Fruit fly (Drosophila melanogaster) whole organism: ENCODE results near the gene mew.

Experiments
- CG8478 ChIP-seq: fragments of >200 bp; optimal IDR thresholded peaks from 2 replicates; lab custom pipeline; 2018; ENCODE audit warnings: inconsistent platforms
- pan ChIP-seq: fragments of >200 bp; optimal IDR thresholded peaks from 2 replicates; lab custom pipeline; 2017
- psq ChIP-seq: fragments of >200 bp; optimal IDR thresholded peaks from 2 replicates; lab custom pipeline; 2017
- usp ChIP-seq: fragments of >200 bp; optimal IDR thresholded peaks from 2 replicates; lab custom pipeline; 2017; ENCODE audit warnings: missing biosample characterization, missing genetic modification characterization, mixed read lengths

DNA sequence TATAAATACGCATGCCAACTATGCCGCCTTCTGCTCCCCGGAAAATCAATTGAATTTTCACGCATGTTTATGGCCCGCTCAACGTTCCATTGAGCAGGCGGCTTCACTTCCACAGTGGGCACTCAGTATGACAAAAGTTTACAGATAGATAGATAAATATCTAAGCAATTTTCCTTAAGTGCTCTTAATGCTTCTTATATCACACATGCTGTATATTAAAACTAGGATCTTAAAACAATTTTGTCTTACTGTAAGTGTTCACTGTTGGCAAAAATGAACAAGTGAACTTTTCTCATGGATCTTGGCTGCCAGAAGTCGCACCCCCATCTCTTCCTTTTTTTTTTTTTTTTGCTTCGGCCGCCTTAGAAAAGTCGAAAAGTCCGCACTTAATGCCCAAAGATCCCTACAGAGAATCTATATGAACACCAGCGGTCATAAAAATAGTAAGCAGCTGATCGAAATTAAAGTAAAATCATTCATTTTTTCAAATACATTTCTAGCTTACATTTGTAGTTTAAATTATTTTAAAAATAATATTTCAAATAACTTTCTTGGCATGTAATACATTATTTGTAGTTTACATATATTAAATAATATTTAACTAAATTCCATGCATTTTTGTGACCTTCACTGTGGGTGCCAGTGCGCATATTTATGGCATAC lies 5.1 kb downstream of the mew start:
- TF ChIP-seq psq (lab: Kevin White, UChicago) (no peak), CG8478 (lab: Kevin White, UChicago) (no peak), pan (no peak), usp (GFP tag; lab: Kevin White, UChicago) (no peak)
